Worm (Caenorhabditis elegans) whole organism, L1 larva: Measurements from ENCODE around the gene C05C12.5.
A peak's percentile ranks its signal among the peaks of the same experiment; 100 is the strongest.

Experiments used
- C16A3.4 ChIP-seq: fragments of 150-350 bp; optimal IDR thresholded peaks from 2 replicates; lab custom pipeline; 2014; ENCODE audit warnings: missing biosample characterization, missing genetic modification characterization
- C34B4.2 ChIP-seq: sonication (generic microtip); optimal IDR thresholded peaks from 2 replicates; lab custom pipeline; 2017; ENCODE audit warnings: mild to moderate bottlenecking, missing genetic modification characterization, missing compliant biosample characterization
- alr-1 ChIP-seq: fragments of 200-800 bp; sonication (Bioruptor generic); optimal IDR thresholded peaks from 2 replicates; lab custom pipeline; 2018; ENCODE audit warnings: borderline replicate concordance, mild to moderate bottlenecking, missing genetic modification characterization, missing compliant biosample characterization
- ceh-63 ChIP-seq: fragments of 200-800 bp; sonication (Bioruptor generic); optimal IDR thresholded peaks from 2 replicates; lab custom pipeline; 2018; ENCODE audit warnings: mild to moderate bottlenecking, missing genetic modification characterization, missing compliant biosample characterization
- ceh-8 ChIP-seq: fragments of 200-800 bp; sonication (Bioruptor generic); optimal IDR thresholded peaks from 2 replicates; lab custom pipeline; 2018; ENCODE audit warnings: mild to moderate bottlenecking, missing genetic modification characterization, moderate library complexity, missing compliant biosample characterization
- ceh-82 ChIP-seq, 3 experiments: fragments of 150-350 bp in 1 of 3; sonication (generic microtip) in 2 of 3; optimal IDR thresholded peaks; 2 replicates each; lab custom pipeline; 2014 to 2017; ENCODE audit warnings: missing biosample characterization in 3 of 3, missing genetic modification characterization in 3 of 3
- ceh-90 ChIP-seq: sonication (generic microtip); optimal IDR thresholded peaks from 2 replicates; lab custom pipeline; 2016; ENCODE audit warnings: missing genetic modification characterization, missing compliant biosample characterization
- dpl-1 ChIP-seq, 3 experiments: fragments of 150-350 bp in 2 of 3; sonication (generic microtip) in 1 of 3; optimal IDR thresholded peaks; 2 replicates each; lab custom pipeline; 2014 to 2017; ENCODE audit warnings: missing biosample characterization in 3 of 3, missing genetic modification characterization in 3 of 3, missing genetic modification reagents in 3 of 3
- efl-1 ChIP-seq, 4 experiments: fragments of 150-350 bp; optimal IDR thresholded peaks in 3 of 4; peaks in 1 of 4; 1 replicate in 1 of 4; 2 replicates in 3 of 4; lab custom pipeline; 2014; ENCODE audit warnings: missing biosample characterization in 2 of 4, missing genetic modification characterization in 2 of 4, missing genetic modification reagents in 2 of 4
- egl-13 ChIP-seq: sonication (generic microtip); optimal IDR thresholded peaks from 2 replicates; lab custom pipeline; 2016; ENCODE audit warnings: missing genotype, missing genetic modification reagents, missing genetic modification characterization, missing compliant biosample characterization
- egl-27 ChIP-seq, 2 experiments: fragments of 150-350 bp in 1 of 2; sonication (generic microtip); optimal IDR thresholded peaks; 3 replicates each; lab custom pipeline; 2017 to 2018; ENCODE audit warnings: missing biosample characterization in 2 of 2, missing genetic modification characterization in 2 of 2, missing genetic modification reagents in 2 of 2
- elt-2 ChIP-seq: sonication (generic microtip); optimal IDR thresholded peaks from 2 replicates; lab custom pipeline; 2016; ENCODE audit warnings: missing genetic modification characterization, mild to moderate bottlenecking, inconsistent platforms, missing compliant biosample characterization, missing genetic modification reagents
- elt-3 ChIP-seq, 6 experiments: fragments of 150-350 bp in 1 of 6; sonication (generic microtip); optimal IDR thresholded peaks; 2 replicates each; lab custom pipeline; 2017 to 2018; ENCODE audit warnings: missing biosample characterization in 6 of 6, missing genetic modification characterization in 6 of 6, inconsistent platforms in 1 of 6
- ets-5 ChIP-seq: fragments of 200-800 bp; sonication (Bioruptor generic); IDR thresholded peaks from 2 replicates; pipeline ENCODE4 v1.3.6; 2022; ENCODE audit warnings: missing genetic modification characterization, missing compliant biosample characterization
- fkh-4 ChIP-seq: sonication (generic microtip); optimal IDR thresholded peaks from 2 replicates; lab custom pipeline; 2016; ENCODE audit warnings: missing compliant biosample characterization, missing genetic modification characterization, borderline replicate concordance
- fkh-8 ChIP-seq: sonication (generic microtip); optimal IDR thresholded peaks from 2 replicates; lab custom pipeline; 2016; ENCODE audit warnings: mild to moderate bottlenecking, missing genetic modification characterization, missing compliant biosample characterization
- grh-1 ChIP-seq: fragments of 200-800 bp; sonication (Bioruptor generic); IDR thresholded peaks from 2 replicates; pipeline ENCODE4 v1.3.6; 2022; ENCODE audit warnings: missing genetic modification reagents, missing genetic modification characterization, missing compliant biosample characterization
- jun-1 ChIP-seq: fragments of 150-350 bp; optimal IDR thresholded peaks from 2 replicates; lab custom pipeline; 2014; ENCODE audit warnings: missing biosample characterization, missing genetic modification reagents, missing genetic modification characterization
- lin-14 ChIP-seq: fragments of 200-800 bp; sonication (Bioruptor generic); optimal IDR thresholded peaks from 2 replicates; lab custom pipeline; 2018; ENCODE audit warnings: mild to moderate bottlenecking, missing genetic modification characterization, moderate library complexity, missing compliant biosample characterization
- lin-15B ChIP-seq: fragments of 150-350 bp; sonication (generic microtip); optimal IDR thresholded peaks from 3 replicates; lab custom pipeline; 2014; ENCODE audit warnings: missing biosample characterization, missing genetic modification characterization
- lin-39 ChIP-seq: fragments of 150-350 bp; optimal IDR thresholded peaks from 2 replicates; lab custom pipeline; 2014; ENCODE audit warnings: missing biosample characterization, missing genetic modification reagents, missing genetic modification characterization
- lir-3 ChIP-seq: sonication (generic microtip); optimal IDR thresholded peaks from 2 replicates; lab custom pipeline; 2016; ENCODE audit warnings: mild to moderate bottlenecking, missing genetic modification characterization, moderate library complexity, missing compliant biosample characterization; ENCODE audit not compliant: poor library complexity
- lsy-2 ChIP-seq, 2 experiments: fragments of 150-350 bp; optimal IDR thresholded peaks; 2 replicates each; lab custom pipeline; 2014; ENCODE audit warnings: missing biosample characterization in 2 of 2, missing genetic modification characterization in 2 of 2
- mep-1 ChIP-seq: fragments of 150-350 bp; optimal IDR thresholded peaks from 2 replicates; lab custom pipeline; 2014; ENCODE audit warnings: missing biosample characterization, missing genetic modification characterization
- nhr-11 ChIP-seq: fragments of 150-350 bp; optimal IDR thresholded peaks from 2 replicates; lab custom pipeline; 2014; ENCODE audit warnings: missing biosample characterization, missing genetic modification characterization
- nhr-19 ChIP-seq: fragments of 200-800 bp; sonication (Bioruptor generic); conservative IDR thresholded peaks from 2 replicates; pipeline ENCODE4 v1.3.6; 2022; ENCODE audit warnings: missing genetic modification characterization, missing compliant biosample characterization
- nhr-20 ChIP-seq: sonication (generic microtip); optimal IDR thresholded peaks from 2 replicates; lab custom pipeline; 2016; ENCODE audit warnings: mild to moderate bottlenecking, missing genetic modification characterization, missing compliant biosample characterization
- nhr-237 ChIP-seq: fragments of 150-350 bp; optimal IDR thresholded peaks from 2 replicates; lab custom pipeline; 2014; ENCODE audit warnings: missing biosample characterization, missing genetic modification characterization
- nhr-47 ChIP-seq: sonication (generic microtip); optimal IDR thresholded peaks from 2 replicates; lab custom pipeline; 2016; ENCODE audit warnings: mild to moderate bottlenecking, missing genetic modification characterization, moderate library complexity, missing compliant biosample characterization
- nhr-76 ChIP-seq: sonication (generic microtip); optimal IDR thresholded peaks from 2 replicates; lab custom pipeline; 2017; ENCODE audit warnings: missing biosample characterization, missing genetic modification characterization
- nhr-85 ChIP-seq: sonication (generic microtip); peaks from one replicate; lab custom pipeline; 2016; ENCODE audit warnings: missing genetic modification characterization, inconsistent platforms, missing compliant biosample characterization
- nhr-90 ChIP-seq: sonication (generic microtip); optimal IDR thresholded peaks from 2 replicates; lab custom pipeline; 2016; ENCODE audit warnings: mild to moderate bottlenecking, missing genetic modification characterization, missing compliant biosample characterization; ENCODE audit not compliant: poor library complexity
- pqm-1 ChIP-seq: sonication (generic microtip); optimal IDR thresholded peaks from 3 replicates; lab custom pipeline; 2017; ENCODE audit warnings: missing biosample characterization, missing genetic modification characterization
- rnt-1 ChIP-seq: sonication (generic microtip); optimal IDR thresholded peaks from 2 replicates; lab custom pipeline; 2016; ENCODE audit warnings: mild to moderate bottlenecking, missing genetic modification characterization, moderate library complexity, missing compliant biosample characterization
- snu-23 ChIP-seq: sonication (generic microtip); optimal IDR thresholded peaks from 2 replicates; lab custom pipeline; 2016; ENCODE audit warnings: missing genetic modification characterization, missing compliant biosample characterization
- sox-4 ChIP-seq: sonication (generic microtip); optimal IDR thresholded peaks from 2 replicates; lab custom pipeline; 2016; ENCODE audit warnings: missing genetic modification characterization, missing compliant biosample characterization
- sup-37 ChIP-seq: fragments of 200-800 bp; sonication (Bioruptor generic); optimal IDR thresholded peaks from 2 replicates; lab custom pipeline; 2018; ENCODE audit warnings: mild to moderate bottlenecking, missing genetic modification characterization, missing compliant biosample characterization
- tlp-1 ChIP-seq: fragments of 150-350 bp; optimal IDR thresholded peaks from 2 replicates; lab custom pipeline; 2014; ENCODE audit warnings: missing biosample characterization, missing genetic modification characterization
- unc-130 ChIP-seq: fragments of 150-350 bp; optimal IDR thresholded peaks from 2 replicates; lab custom pipeline; 2017; ENCODE audit warnings: missing biosample characterization, missing genetic modification characterization, inconsistent platforms
- unc-30 ChIP-seq: sonication (generic microtip); optimal IDR thresholded peaks from 2 replicates; lab custom pipeline; 2017; ENCODE audit warnings: missing biosample characterization, missing genetic modification characterization
- unc-62 ChIP-seq: fragments of 150-350 bp; optimal IDR thresholded peaks from 2 replicates; lab custom pipeline; 2014; ENCODE audit warnings: missing biosample characterization, missing genetic modification reagents, missing genetic modification characterization
- unc-86 ChIP-seq: sonication (generic microtip); optimal IDR thresholded peaks from 2 replicates; lab custom pipeline; 2016; ENCODE audit warnings: missing genetic modification characterization, missing compliant biosample characterization
- vab-15 ChIP-seq: sonication (generic microtip); optimal IDR thresholded peaks from 2 replicates; lab custom pipeline; 2017; ENCODE audit warnings: missing genotype, mild to moderate bottlenecking, missing genetic modification characterization, missing compliant biosample characterization
- zag-1 ChIP-seq: fragments of 150-350 bp; optimal IDR thresholded peaks from 2 replicates; lab custom pipeline; 2014; ENCODE audit warnings: missing biosample characterization, missing genetic modification characterization
- zip-4 ChIP-seq: fragments of 200-800 bp; sonication (Bioruptor generic); optimal IDR thresholded peaks from 2 replicates; lab custom pipeline; 2018; ENCODE audit warnings: mild to moderate bottlenecking, missing genetic modification characterization, moderate library complexity, missing compliant biosample characterization
- ztf-11 ChIP-seq, 2 experiments: sonication (generic microtip); optimal IDR thresholded peaks; 2 replicates each; lab custom pipeline; 2016 to 2017; ENCODE audit warnings: missing genetic modification characterization in 2 of 2, missing biosample characterization in 1 of 2, missing compliant biosample characterization in 1 of 2
- ztf-4 ChIP-seq: fragments of 150-350 bp; optimal IDR thresholded peaks from 2 replicates; lab custom pipeline; 2014; ENCODE audit warnings: missing biosample characterization, missing genetic modification characterization

Gene C05C12.5

ce11 chrIV:11260544-11261227, at the start of gene C05C12.5:
TSS of gene C05C12.5 (minus strand) at chrIV:11261185.
- TF ChIP-seq zip-4 (GFP tag; lab: Kevin White, UChicago) (no peak), dpl-1 (GFP tag; optimal IDR thresholded peaks at IDR 0.05; lab: Kevin White, UChicago) (no peak), unc-30 (no peak), ceh-82 (tag; optimal IDR thresholded peaks at IDR 0.05; lab: Kevin White, UChicago) (no peak), efl-1 (optimal IDR thresholded peaks at IDR 0.05; lab: Kevin White, UChicago) (no peak), efl-1 (GFP tag; optimal IDR thresholded peaks at IDR 0.05 in 1 of 2; lab: Kevin White, UChicago) (peak in 1 of 2 experiments; percentile 72), nhr-76 (tag; lab: Kevin White, UChicago) (no peak), lsy-2 (tag; optimal IDR thresholded peaks at IDR 0.05; lab: Kevin White, UChicago) (no peak)

ce11 chrIV:11310624-11311023, 49.6 kb upstream of the C05C12.5 start, which contains the start of gene znf-207:
TSS of gene znf-207 (plus strand) at chrIV:11310972.
- TF ChIP-seq efl-1 (optimal IDR thresholded peaks at IDR 0.05; lab: Kevin White, UChicago) (peak; percentile 39), efl-1 (GFP tag; optimal IDR thresholded peaks at IDR 0.05 in 1 of 2; lab: Kevin White, UChicago) (peak in 1 of 2 experiments; percentile 91), dpl-1 (GFP tag; optimal IDR thresholded peaks at IDR 0.05; lab: Kevin White, UChicago) (peak in 2 of 3 experiments; percentile 16 to 41), nhr-47 (peak; percentile 42), fkh-8 (tag; lab: Kevin White, UChicago) (peak; percentile 41), jun-1 (no peak), nhr-85 (tag; lab: Kevin White, UChicago) (peak; percentile 22), unc-62 (GFP tag; lab: Kevin White, UChicago) (no peak), lin-39 (no peak), lir-3 (tag; lab: Kevin White, UChicago) (peak; percentile 1), nhr-90 (tag; lab: Kevin White, UChicago) (no peak), ceh-8 (no peak), nhr-76 (tag; lab: Kevin White, UChicago) (no peak), egl-27 (tag; optimal IDR thresholded peaks at IDR 0.05; lab: Kevin White, UChicago) (no peak), zag-1 (tag; lab: Kevin White, UChicago) (no peak), ztf-11 (tag; optimal IDR thresholded peaks at IDR 0.05; lab: Kevin White, UChicago) (no peak), elt-2 (tag; lab: Kevin White, UChicago) (no peak), fkh-4 (tag; lab: Kevin White, UChicago) (no peak), rnt-1 (tag; lab: Kevin White, UChicago) (peak; percentile 48), egl-13 (no peak), nhr-237 (tag; lab: Kevin White, UChicago) (no peak), unc-86 (tag; lab: Kevin White, UChicago) (no peak), alr-1 (tag; lab: Kevin White, UChicago) (no peak), ztf-4 (tag; lab: Kevin White, UChicago) (no peak), ets-5 (GFP tag; lab: Robert Waterston, UW) (no peak), pqm-1 (tag; lab: Kevin White, UChicago) (no peak), sox-4 (tag; lab: Kevin White, UChicago) (no peak), sup-37 (GFP tag; lab: Kevin White, UChicago) (no peak), nhr-19 (no peak), vab-15 (tag; lab: Kevin White, UChicago) (no peak), lsy-2 (tag; optimal IDR thresholded peaks at IDR 0.05; lab: Kevin White, UChicago) (peak; percentile 3 to 56), nhr-11 (tag; lab: Kevin White, UChicago) (no peak), lin-14 (GFP tag; lab: Kevin White, UChicago) (peak; percentile 70), grh-1 (GFP tag; lab: Robert Waterston, UW) (no peak), C16A3.4 (tag; lab: Kevin White, UChicago) (peak; percentile 48), ceh-82 (tag; optimal IDR thresholded peaks at IDR 0.05; lab: Kevin White, UChicago) (peak; percentile 2 to 41 (median 9)), C34B4.2 (tag; lab: Kevin White, UChicago) (no peak), snu-23 (GFP tag; lab: Kevin White, UChicago) (peak; percentile 53), ceh-63 (GFP tag; lab: Kevin White, UChicago) (no peak), ceh-90 (tag; lab: Kevin White, UChicago) (no peak), mep-1 (tag; lab: Kevin White, UChicago) (peak; percentile 3), tlp-1 (no peak), lin-15B (tag; lab: Kevin White, UChicago) (no peak), elt-3 (tag; optimal IDR thresholded peaks at IDR 0.05; lab: Kevin White, UChicago) (no peak), nhr-20 (tag; lab: Kevin White, UChicago) (peak; percentile 32), unc-130 (tag; lab: Kevin White, UChicago) (no peak)
